Worm (Caenorhabditis elegans): Measurements from ENCODE around the gene str-20.

ce11 chrV:723895-724352 lies 32.3 kb upstream of the str-20 start, which contains the start of gene fbxb-72:
- TF ChIP-seq mab-5 (tag; optimal IDR thresholded peaks at IDR 0.05) (no peak), nhr-76 (tag; optimal IDR thresholded peaks at IDR 0.05) (no peak), snpc-4 (tag; optimal IDR thresholded peaks at IDR 0.05) (no peak), nhr-12 (tag; optimal IDR thresholded peaks at IDR 0.05) (no peak), unc-62 (GFP tag; optimal IDR thresholded peaks at IDR 0.05) (no peak), bed-3 (GFP tag; optimal IDR thresholded peaks at IDR 0.05) (no peak), zip-8 (tag; optimal IDR thresholded peaks at IDR 0.05) (no peak), blmp-1 (tag; optimal IDR thresholded peaks at IDR 0.05) (no peak)
